Worm (Caenorhabditis elegans) whole organism, L2 larva: ENCODE measurements around the gene Y61A9LA.3.

Source experiments
- C34F6.9 ChIP-seq: fragments of 150-350 bp; optimal IDR thresholded peaks from 2 replicates; lab custom pipeline; 2014; ENCODE audit warnings: missing biosample characterization, missing genetic modification characterization
- F13H6.1 ChIP-seq: sonication (generic microtip); optimal IDR thresholded peaks from 2 replicates; lab custom pipeline; 2016; ENCODE audit warnings: missing genetic modification characterization, missing compliant biosample characterization
- R02D3.7 ChIP-seq: fragments of 150-350 bp; optimal IDR thresholded peaks from 2 replicates; lab custom pipeline; 2014; ENCODE audit warnings: missing biosample characterization, missing genetic modification characterization
- Y55F3AM.14 ChIP-seq: fragments of 200-800 bp; sonication (Bioruptor generic); optimal IDR thresholded peaks from 2 replicates; lab custom pipeline; 2018; ENCODE audit warnings: mild to moderate bottlenecking, missing genetic modification characterization, missing compliant biosample characterization
- ZK546.5 ChIP-seq: sonication (generic microtip); optimal IDR thresholded peaks from 2 replicates; lab custom pipeline; 2017; ENCODE audit warnings: missing biosample characterization, missing genetic modification characterization
- alr-1 ChIP-seq: fragments of 150-350 bp; optimal IDR thresholded peaks from 2 replicates; lab custom pipeline; 2014; ENCODE audit warnings: missing biosample characterization, missing genetic modification characterization
- aly-2 ChIP-seq: fragments of 150-350 bp; optimal IDR thresholded peaks from 2 replicates; lab custom pipeline; 2014; ENCODE audit warnings: missing biosample characterization, missing genetic modification characterization
- ama-1 ChIP-seq: fragments of 150-350 bp; optimal IDR thresholded peaks from 2 replicates; lab custom pipeline; 2018; ENCODE audit warnings: inconsistent platforms
- blmp-1 ChIP-seq: sonication (generic microtip); optimal IDR thresholded peaks from 2 replicates; lab custom pipeline; 2017; ENCODE audit warnings: missing genetic modification characterization, mild to moderate bottlenecking, missing compliant biosample characterization, antibody characterized with exemption, moderate library complexity; ENCODE audit not compliant: insufficient read depth
- ceh-16 ChIP-seq: fragments of 150-350 bp; optimal IDR thresholded peaks from 2 replicates; lab custom pipeline; 2014; ENCODE audit warnings: missing biosample characterization, missing genetic modification characterization
- ceh-82 ChIP-seq: fragments of 150-350 bp; optimal IDR thresholded peaks from 2 replicates; lab custom pipeline; 2014; ENCODE audit warnings: missing biosample characterization, missing genetic modification characterization
- crh-2 ChIP-seq: sonication (generic microtip); optimal IDR thresholded peaks from 2 replicates; lab custom pipeline; 2017; ENCODE audit warnings: missing biosample characterization, missing genetic modification characterization
- dmd-4 ChIP-seq: sonication (generic microtip); optimal IDR thresholded peaks from 2 replicates; lab custom pipeline; 2017; ENCODE audit warnings: missing biosample characterization, missing genetic modification characterization
- egl-27 ChIP-seq: sonication (generic microtip); optimal IDR thresholded peaks from 3 replicates; lab custom pipeline; 2017; ENCODE audit warnings: missing biosample characterization, missing genetic modification reagents, missing genetic modification characterization
- elt-1 ChIP-seq: fragments of 150-350 bp; optimal IDR thresholded peaks from 2 replicates; lab custom pipeline; 2014; ENCODE audit warnings: missing biosample characterization, missing genetic modification characterization
- elt-3 ChIP-seq: sonication (generic microtip); optimal IDR thresholded peaks from 2 replicates; lab custom pipeline; 2017; ENCODE audit warnings: missing biosample characterization, missing genetic modification characterization
- fos-1 ChIP-seq: fragments of 150-350 bp; optimal IDR thresholded peaks from 2 replicates; lab custom pipeline; 2014; ENCODE audit warnings: missing biosample characterization, missing genetic modification characterization
- gmeb-1 ChIP-seq: fragments of 150-350 bp; optimal IDR thresholded peaks from 2 replicates; lab custom pipeline; 2014; ENCODE audit warnings: missing biosample characterization, missing genetic modification characterization
- lin-11 ChIP-seq: fragments of 150-350 bp; sonication (generic microtip); optimal IDR thresholded peaks from 2 replicates; lab custom pipeline; 2014; ENCODE audit warnings: missing biosample characterization, missing genetic modification characterization, inconsistent platforms, mixed read lengths
- lin-13 ChIP-seq: fragments of 150-350 bp; optimal IDR thresholded peaks from 2 replicates; lab custom pipeline; 2014; ENCODE audit warnings: missing biosample characterization, missing genetic modification reagents, missing genetic modification characterization
- lin-39 ChIP-seq: fragments of 150-350 bp; optimal IDR thresholded peaks from 2 replicates; lab custom pipeline; 2014; ENCODE audit warnings: missing biosample characterization, missing genetic modification reagents, missing genetic modification characterization
- lsy-2 ChIP-seq, 2 experiments: fragments of 150-350 bp in 1 of 2; sonication (generic microtip) in 1 of 2; optimal IDR thresholded peaks; 2 replicates each; lab custom pipeline; 2014 to 2017; ENCODE audit warnings: missing biosample characterization in 2 of 2, missing genetic modification characterization in 2 of 2
- mab-5 ChIP-seq: fragments of 150-350 bp; optimal IDR thresholded peaks from 2 replicates; lab custom pipeline; 2014; ENCODE audit warnings: missing biosample characterization, missing genetic modification characterization
- mbf-1 ChIP-seq: sonication (generic microtip); optimal IDR thresholded peaks from 2 replicates; lab custom pipeline; 2017; ENCODE audit warnings: missing biosample characterization, missing genetic modification characterization
- mdl-1 ChIP-seq, 2 experiments: fragments of 150-350 bp in 1 of 2; sonication (generic microtip) in 1 of 2; optimal IDR thresholded peaks; 2 replicates each; lab custom pipeline; 2017; ENCODE audit warnings: missing biosample characterization in 2 of 2, missing genetic modification characterization in 2 of 2
- nhr-10 ChIP-seq: sonication (generic microtip); optimal IDR thresholded peaks from 2 replicates; lab custom pipeline; 2017; ENCODE audit warnings: missing biosample characterization, missing genetic modification characterization
- nhr-11 ChIP-seq: fragments of 150-350 bp; optimal IDR thresholded peaks from 2 replicates; lab custom pipeline; 2014; ENCODE audit warnings: missing biosample characterization, missing genetic modification characterization
- nhr-12 ChIP-seq: fragments of 150-350 bp; optimal IDR thresholded peaks from 2 replicates; lab custom pipeline; 2014; ENCODE audit warnings: missing biosample characterization, missing genetic modification characterization
- nhr-129 ChIP-seq: fragments of 150-350 bp; optimal IDR thresholded peaks from 2 replicates; lab custom pipeline; 2014; ENCODE audit warnings: missing biosample characterization, missing genetic modification characterization
- nhr-21 ChIP-seq: fragments of 150-350 bp; optimal IDR thresholded peaks from 2 replicates; lab custom pipeline; 2014; ENCODE audit warnings: missing biosample characterization, missing genetic modification characterization
- nhr-23 ChIP-seq: fragments of 150-350 bp; optimal IDR thresholded peaks from 2 replicates; lab custom pipeline; 2014; ENCODE audit warnings: missing biosample characterization, missing genetic modification reagents, missing genetic modification characterization
- nhr-237 ChIP-seq: fragments of 150-350 bp; optimal IDR thresholded peaks from 2 replicates; lab custom pipeline; 2014; ENCODE audit warnings: missing biosample characterization, missing genetic modification characterization
- nhr-25 ChIP-seq: fragments of 150-350 bp; sonication (generic microtip); optimal IDR thresholded peaks from 3 replicates; lab custom pipeline; 2014; ENCODE audit warnings: missing biosample characterization, missing genetic modification characterization
- nhr-6 ChIP-seq: fragments of 150-350 bp; optimal IDR thresholded peaks from 2 replicates; lab custom pipeline; 2014; ENCODE audit warnings: missing biosample characterization, missing genetic modification characterization
- nhr-77 ChIP-seq: fragments of 150-350 bp; optimal IDR thresholded peaks from 2 replicates; lab custom pipeline; 2014; ENCODE audit warnings: missing biosample characterization, missing genetic modification characterization
- peb-1 ChIP-seq: fragments of 150-350 bp; optimal IDR thresholded peaks from 2 replicates; lab custom pipeline; 2014; ENCODE audit warnings: missing biosample characterization, missing genetic modification characterization
- sem-4 ChIP-seq: fragments of 150-350 bp; optimal IDR thresholded peaks from 2 replicates; lab custom pipeline; 2014; ENCODE audit warnings: missing biosample characterization, missing genetic modification reagents, missing genetic modification characterization
- skn-1 ChIP-seq: sonication (generic microtip); optimal IDR thresholded peaks from 2 replicates; lab custom pipeline; 2017; ENCODE audit warnings: missing biosample characterization, missing genetic modification characterization
- sma-3 ChIP-seq: sonication (generic microtip); optimal IDR thresholded peaks from 2 replicates; lab custom pipeline; 2016; ENCODE audit warnings: missing genetic modification reagents, missing genetic modification characterization, missing compliant biosample characterization
- sma-9 ChIP-seq, 2 experiments: fragments of 150-350 bp in 1 of 2; sonication (generic microtip) in 1 of 2; optimal IDR thresholded peaks; 2 replicates each; lab custom pipeline; 2014 to 2016; ENCODE audit warnings: missing genetic modification characterization in 2 of 2, mild to moderate bottlenecking in 1 of 2, missing biosample characterization in 1 of 2, missing compliant biosample characterization in 1 of 2, missing genetic modification reagents in 1 of 2, moderate library complexity in 1 of 2
- snpc-4 ChIP-seq: fragments of 150-350 bp; optimal IDR thresholded peaks from 2 replicates; lab custom pipeline; 2014; ENCODE audit warnings: missing biosample characterization, missing genetic modification characterization
- unc-39 ChIP-seq: fragments of 150-350 bp; optimal IDR thresholded peaks from 2 replicates; lab custom pipeline; 2014; ENCODE audit warnings: missing biosample characterization, missing genetic modification characterization
- unc-55 ChIP-seq: fragments of 150-350 bp; sonication (generic microtip); optimal IDR thresholded peaks from 3 replicates; lab custom pipeline; 2014; ENCODE audit warnings: missing biosample characterization, missing genetic modification reagents, missing genetic modification characterization
- unc-62 ChIP-seq: fragments of 150-350 bp; optimal IDR thresholded peaks from 2 replicates; lab custom pipeline; 2014; ENCODE audit warnings: missing biosample characterization, missing genetic modification reagents, missing genetic modification characterization
- zag-1 ChIP-seq: fragments of 150-350 bp; optimal IDR thresholded peaks from 2 replicates; lab custom pipeline; 2014; ENCODE audit warnings: missing biosample characterization, missing genetic modification characterization
- ztf-1 ChIP-seq: fragments of 200-800 bp; sonication (Bioruptor generic); conservative IDR thresholded peaks from 2 replicates; pipeline ENCODE4 v1.3.6; 2022; ENCODE audit warnings: missing genetic modification characterization, missing compliant biosample characterization
- ztf-11 ChIP-seq: sonication (generic microtip); optimal IDR thresholded peaks from 2 replicates; lab custom pipeline; 2017; ENCODE audit warnings: missing biosample characterization, missing genetic modification characterization
- ztf-4 ChIP-seq: fragments of 150-350 bp; optimal IDR thresholded peaks from 2 replicates; lab custom pipeline; 2014; ENCODE audit warnings: missing biosample characterization, missing genetic modification characterization

Y61A9LA.3 gene

DNA sequence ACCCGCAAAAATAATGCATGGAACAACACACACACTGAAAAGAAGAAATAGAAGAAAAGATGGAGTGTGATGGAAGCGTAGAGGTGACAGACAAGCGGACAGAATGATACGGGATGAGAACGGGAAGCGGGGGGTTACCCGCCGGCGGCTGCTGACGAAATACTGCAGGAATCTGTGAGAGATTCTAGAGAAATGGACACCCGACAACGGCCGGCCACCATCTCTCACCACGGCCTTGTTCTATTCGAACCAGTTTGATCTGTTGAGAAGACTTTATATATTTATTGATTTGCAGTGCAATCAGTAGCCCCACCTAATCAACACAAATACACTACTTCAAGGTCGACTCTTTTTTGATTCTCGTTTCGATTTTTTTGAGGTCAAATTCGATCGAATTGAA, 20.5 kb upstream of the Y61A9LA.3 start:
- TF ChIP-seq unc-39 (tag; lab: Kevin White, UChicago), result no peak
- TF ChIP-seq dmd-4 (tag; lab: Kevin White, UChicago), result no peak
- TF ChIP-seq blmp-1 (tag; lab: Kevin White, UChicago), result peak; percentile 40
- TF ChIP-seq nhr-237 (tag; lab: Kevin White, UChicago), result no peak
- peak; percentile 69 for TF ChIP-seq nhr-25
- peak; percentile 68 for TF ChIP-seq sma-3
- no peak for TF ChIP-seq nhr-12 (tag; lab: Kevin White, UChicago)
- no peak for TF ChIP-seq R02D3.7 (tag; lab: Kevin White, UChicago)
- no peak for TF ChIP-seq sma-9 (GFP tag; optimal IDR thresholded peaks at IDR 0.05; lab: Kevin White, UChicago)
- TF ChIP-seq sma-9 (tag; optimal IDR thresholded peaks at IDR 0.05; lab: Kevin White, UChicago), result no peak
- TF ChIP-seq skn-1 (tag; lab: Kevin White, UChicago), result no peak
- TF ChIP-seq peb-1 (tag; lab: Kevin White, UChicago), result no peak
- TF ChIP-seq ama-1 (lab: Kevin White, UChicago), result no peak
- TF ChIP-seq snpc-4 (tag; lab: Kevin White, UChicago), result no peak
- no peak for TF ChIP-seq mbf-1 (tag; lab: Kevin White, UChicago)
- no peak for TF ChIP-seq nhr-10
- no peak for TF ChIP-seq alr-1 (tag; lab: Kevin White, UChicago)
- TF ChIP-seq ztf-4 (tag; lab: Kevin White, UChicago), result no peak
- peak; percentile 5 for TF ChIP-seq C34F6.9 (tag; lab: Kevin White, UChicago)
- TF ChIP-seq elt-3, result no peak
- peak; percentile 54 for TF ChIP-seq fos-1 (tag; lab: Kevin White, UChicago)
- TF ChIP-seq ZK546.5 (tag; lab: Kevin White, UChicago), result no peak
- peak; percentile 8 for TF ChIP-seq gmeb-1 (tag; lab: Kevin White, UChicago)
- no peak for TF ChIP-seq mdl-1 (tag; optimal IDR thresholded peaks at IDR 0.05; lab: Kevin White, UChicago)
- TF ChIP-seq ceh-16, result no peak
- peak; percentile 21 for TF ChIP-seq crh-2 (tag; lab: Kevin White, UChicago)
- no peak for TF ChIP-seq nhr-6
- no peak for TF ChIP-seq egl-27 (tag; lab: Kevin White, UChicago)
- TF ChIP-seq lsy-2 (tag; optimal IDR thresholded peaks at IDR 0.05; lab: Kevin White, UChicago), result peak in 1 of 2 experiments; percentile 41
- no peak for TF ChIP-seq Y55F3AM.14 (GFP tag; lab: Kevin White, UChicago)
- TF ChIP-seq F13H6.1 (tag; lab: Kevin White, UChicago), result peak; percentile 53
- TF ChIP-seq nhr-21, result peak; percentile 35
- no peak for TF ChIP-seq unc-62
- no peak for TF ChIP-seq nhr-11 (tag; lab: Kevin White, UChicago)
- TF ChIP-seq ztf-1 (GFP tag; lab: Robert Waterston, UW), result no peak
- peak; percentile 67 for TF ChIP-seq nhr-129 (tag; lab: Kevin White, UChicago)
- TF ChIP-seq ztf-11 (tag; lab: Kevin White, UChicago), result no peak
- TF ChIP-seq unc-55 (GFP tag; lab: Kevin White, UChicago), result peak; percentile 38
- no peak for TF ChIP-seq mab-5 (tag; lab: Kevin White, UChicago)
- no peak for TF ChIP-seq nhr-23
- peak; percentile 1 for TF ChIP-seq lin-13 (GFP tag; lab: Kevin White, UChicago)
- TF ChIP-seq zag-1 (tag; lab: Kevin White, UChicago), result no peak
- no peak for TF ChIP-seq nhr-77 (tag; lab: Kevin White, UChicago)
- no peak for TF ChIP-seq ceh-82 (tag; lab: Kevin White, UChicago)
- no peak for TF ChIP-seq elt-1 (tag; lab: Kevin White, UChicago)
- TF ChIP-seq sem-4 (tag; lab: Kevin White, UChicago), result peak; percentile 40
- no peak for TF ChIP-seq lin-11 (tag; lab: Kevin White, UChicago)
- no peak for TF ChIP-seq aly-2
- TF ChIP-seq lin-39, result no peak
